Fruit fly (Drosophila melanogaster) whole organism, prepupa: ENCODE data around the gene bnb.

Experiments
- Blimp-1 ChIP-seq: fragments of 200-800 bp; sonication (Bioruptor generic); optimal IDR thresholded peaks from 3 replicates; lab custom pipeline; 2017; ENCODE audit warnings: missing biosample characterization, missing genetic modification characterization, mild to moderate bottlenecking, moderate library complexity, missing genetic modification reagents
- CG10631 ChIP-seq: fragments of 200-800 bp; sonication (Bioruptor generic); optimal IDR thresholded peaks from 2 replicates; lab custom pipeline; 2016; ENCODE audit warnings: missing biosample characterization, missing genetic modification characterization
- CG11294 ChIP-seq: fragments of 200-800 bp; sonication (Bioruptor generic); IDR thresholded peaks from 2 replicates; pipeline ENCODE4 v1.3.6; 2022; ENCODE audit warnings: missing biosample characterization, missing genetic modification characterization
- CG11762 ChIP-seq: fragments of 200-800 bp; sonication (Bioruptor generic); optimal IDR thresholded peaks from 3 replicates; lab custom pipeline; 2016; ENCODE audit warnings: missing biosample characterization, missing genetic modification characterization; ENCODE audit not compliant: insufficient read depth
- CG11902 ChIP-seq: fragments of 200-800 bp; sonication (Bioruptor generic); optimal IDR thresholded peaks from 3 replicates; lab custom pipeline; 2016; ENCODE audit warnings: missing biosample characterization, missing genetic modification characterization
- CG15336 ChIP-seq: fragments of 200-800 bp; sonication (Bioruptor generic); IDR thresholded peaks from 2 replicates; pipeline ENCODE4 v1.3.6; 2022; ENCODE audit warnings: missing biosample characterization, missing genetic modification characterization
- CG1621 ChIP-seq: fragments of 200-800 bp; sonication (Bioruptor generic); optimal IDR thresholded peaks from 3 replicates; lab custom pipeline; 2018; ENCODE audit warnings: missing biosample characterization, mild to moderate bottlenecking, missing genetic modification characterization
- CG16779 ChIP-seq: fragments of 200-800 bp; sonication (Bioruptor generic); optimal IDR thresholded peaks from 3 replicates; lab custom pipeline; 2017; ENCODE audit warnings: missing biosample characterization, mild to moderate bottlenecking, missing genetic modification characterization
- CG3032 ChIP-seq: fragments of 200-800 bp; optimal IDR thresholded peaks from 2 replicates; lab custom pipeline; 2019; ENCODE audit warnings: missing biosample characterization, mild to moderate bottlenecking, missing genetic modification characterization, moderate library complexity
- CG32006 ChIP-seq: fragments of 200-800 bp; sonication (Bioruptor generic); optimal IDR thresholded peaks from 3 replicates; lab custom pipeline; 2017; ENCODE audit warnings: missing biosample characterization, mild to moderate bottlenecking, missing genetic modification characterization
- CG34406 ChIP-seq: fragments of 200-800 bp; sonication (Bioruptor generic); optimal IDR thresholded peaks from 3 replicates; lab custom pipeline; 2016; ENCODE audit warnings: missing biosample characterization, missing genetic modification characterization
- CG3919 ChIP-seq: fragments of 200-800 bp; sonication (Bioruptor generic); optimal IDR thresholded peaks from 3 replicates; lab custom pipeline; 2016; ENCODE audit warnings: missing biosample characterization, missing genetic modification characterization
- CG6163 ChIP-seq: fragments of 200-800 bp; sonication (Bioruptor generic); IDR thresholded peaks from 3 replicates; pipeline ENCODE4 v1.3.6; 2022; ENCODE audit warnings: missing biosample characterization, missing genetic modification characterization
- CG6276 ChIP-seq: fragments of 200-800 bp; sonication (Bioruptor generic); optimal IDR thresholded peaks from 2 replicates; lab custom pipeline; 2017; ENCODE audit warnings: missing biosample characterization, mild to moderate bottlenecking, missing genetic modification characterization
- CG6854 ChIP-seq: fragments of 200-800 bp; sonication (Bioruptor generic); optimal IDR thresholded peaks from 2 replicates; lab custom pipeline; 2017; ENCODE audit warnings: missing biosample characterization, mild to moderate bottlenecking, missing genetic modification characterization
- CG8319 ChIP-seq: fragments of 200-800 bp; sonication (Bioruptor generic); optimal IDR thresholded peaks from 3 replicates; lab custom pipeline; 2016; ENCODE audit warnings: missing biosample characterization, missing genetic modification characterization
- CG8632 ChIP-seq: fragments of 200-800 bp; sonication (Bioruptor generic); optimal IDR thresholded peaks from 3 replicates; lab custom pipeline; 2016; ENCODE audit warnings: missing biosample characterization, missing genetic modification characterization
- CG9139 ChIP-seq: fragments of 200-800 bp; sonication (Bioruptor generic); optimal IDR thresholded peaks from 3 replicates; lab custom pipeline; 2017; ENCODE audit warnings: missing biosample characterization, mild to moderate bottlenecking, missing genetic modification characterization
- Eip75B ChIP-seq: fragments of 200-800 bp; sonication (Bioruptor generic); optimal IDR thresholded peaks from 3 replicates; lab custom pipeline; 2016; ENCODE audit warnings: missing biosample characterization, missing genetic modification characterization
- Eip78C ChIP-seq: fragments of 200-800 bp; sonication (Bioruptor generic); peaks from one replicate; lab custom pipeline; 2016; ENCODE audit warnings: missing biosample characterization, missing genetic modification characterization
- Eip93F ChIP-seq: fragments of 200-800 bp; sonication (Bioruptor generic); optimal IDR thresholded peaks from 2 replicates; lab custom pipeline; 2016; ENCODE audit warnings: missing biosample characterization, mild to moderate bottlenecking, missing genetic modification characterization
- Ets21C ChIP-seq: fragments of 200-800 bp; sonication (Bioruptor generic); optimal IDR thresholded peaks from 3 replicates; lab custom pipeline; 2016; ENCODE audit warnings: missing biosample characterization, missing genetic modification characterization
- Gug ChIP-seq: fragments of 200-800 bp; sonication (Bioruptor generic); IDR thresholded peaks from 2 replicates; pipeline ENCODE4 v1.3.6; 2022; ENCODE audit warnings: missing biosample characterization, missing genetic modification characterization
- Hr38 ChIP-seq: sonication (Bioruptor generic); optimal IDR thresholded peaks from 2 replicates; lab custom pipeline; 2016; ENCODE audit warnings: missing biosample characterization, missing genetic modification characterization
- Hr39 ChIP-seq: fragments of 200-800 bp; sonication (Bioruptor generic); optimal IDR thresholded peaks from 2 replicates; lab custom pipeline; 2016; ENCODE audit warnings: missing biosample characterization, missing genetic modification characterization
- Hr4 ChIP-seq: fragments of 200-800 bp; sonication (Bioruptor generic); optimal IDR thresholded peaks from 3 replicates; lab custom pipeline; 2016; ENCODE audit warnings: missing biosample characterization, missing genetic modification characterization
- Lpt ChIP-seq: fragments of 200-800 bp; sonication (Bioruptor generic); optimal IDR thresholded peaks from 3 replicates; lab custom pipeline; 2016; ENCODE audit warnings: missing biosample characterization, missing genetic modification characterization
- OdsH ChIP-seq: fragments of 200-800 bp; sonication (Bioruptor generic); optimal IDR thresholded peaks from 3 replicates; lab custom pipeline; 2016; ENCODE audit warnings: missing biosample characterization, missing genetic modification characterization
- Sox102F ChIP-seq: fragments of 200-800 bp; sonication (Bioruptor generic); optimal IDR thresholded peaks from 2 replicates; lab custom pipeline; 2016; ENCODE audit warnings: missing biosample characterization, mild to moderate bottlenecking, missing genetic modification characterization
- Sox14 ChIP-seq: fragments of 200-800 bp; sonication (Bioruptor generic); optimal IDR thresholded peaks from 3 replicates; lab custom pipeline; 2016; ENCODE audit warnings: missing biosample characterization, missing genetic modification characterization
- Sox15 ChIP-seq: fragments of 200-800 bp; sonication (Bioruptor generic); optimal IDR thresholded peaks from 3 replicates; lab custom pipeline; 2016; ENCODE audit warnings: missing biosample characterization, missing genetic modification characterization
- acj6 ChIP-seq: fragments of 200-800 bp; sonication (Bioruptor generic); optimal IDR thresholded peaks from 3 replicates; lab custom pipeline; 2016; ENCODE audit warnings: missing biosample characterization, missing genetic modification characterization
- dac ChIP-seq: fragments of 200-800 bp; sonication (Bioruptor generic); optimal IDR thresholded peaks from 2 replicates; lab custom pipeline; 2017; ENCODE audit warnings: missing biosample characterization, mild to moderate bottlenecking, missing genetic modification characterization
- dsx ChIP-seq: fragments of 200-800 bp; optimal IDR thresholded peaks from 3 replicates; lab custom pipeline; 2019; ENCODE audit warnings: missing biosample characterization, mild to moderate bottlenecking, missing genetic modification characterization, moderate library complexity; ENCODE audit not compliant: poor library complexity, severe bottlenecking
- eg ChIP-seq: fragments of 200-800 bp; sonication (Bioruptor generic); IDR thresholded peaks from 3 replicates; pipeline ENCODE4 v1.3.6; 2022; ENCODE audit warnings: missing biosample characterization, missing genetic modification characterization
- esn ChIP-seq: fragments of 200-800 bp; sonication (Bioruptor generic); optimal IDR thresholded peaks from 2 replicates; lab custom pipeline; 2016; ENCODE audit warnings: missing biosample characterization, mild to moderate bottlenecking, missing genetic modification characterization, moderate library complexity
- fd85E ChIP-seq: fragments of 200-800 bp; sonication (Bioruptor generic); optimal IDR thresholded peaks from 3 replicates; lab custom pipeline; 2016; ENCODE audit warnings: missing biosample characterization, missing genetic modification characterization
- fkh ChIP-seq: fragments of 200-800 bp; sonication (Bioruptor generic); optimal IDR thresholded peaks from 3 replicates; lab custom pipeline; 2017; ENCODE audit warnings: missing biosample characterization, mild to moderate bottlenecking, missing genetic modification characterization, moderate library complexity
- lz ChIP-seq: fragments of 200-800 bp; sonication (Bioruptor generic); optimal IDR thresholded peaks from 3 replicates; lab custom pipeline; 2016; ENCODE audit warnings: missing biosample characterization, missing genetic modification characterization
- net ChIP-seq: fragments of 200-800 bp; sonication (Bioruptor generic); optimal IDR thresholded peaks from 3 replicates; lab custom pipeline; 2016; ENCODE audit warnings: missing biosample characterization, missing genetic modification characterization
- pdm3 ChIP-seq: fragments of 200-800 bp; sonication (Bioruptor generic); optimal IDR thresholded peaks from 3 replicates; lab custom pipeline; 2016; ENCODE audit warnings: missing biosample characterization, missing genetic modification characterization
- salr ChIP-seq, 2 experiments: fragments of 200-800 bp; sonication (Bioruptor generic); optimal IDR thresholded peaks; 3 replicates each; lab custom pipeline; 2016 to 2018; ENCODE audit warnings: missing biosample characterization in 2 of 2, missing genetic modification characterization in 2 of 2, mild to moderate bottlenecking in 1 of 2
- spab ChIP-seq: fragments of 200-800 bp; sonication (Bioruptor generic); optimal IDR thresholded peaks from 2 replicates; lab custom pipeline; 2017; ENCODE audit warnings: missing biosample characterization, mild to moderate bottlenecking, missing genetic modification characterization, missing genetic modification reagents
- ss ChIP-seq, 2 experiments: fragments of 200-800 bp; sonication (Bioruptor generic); optimal IDR thresholded peaks; 2 replicates in 1 of 2; 3 replicates in 1 of 2; lab custom pipeline; 2017 to 2018; ENCODE audit warnings: mild to moderate bottlenecking in 2 of 2, missing biosample characterization in 2 of 2, missing genetic modification characterization in 2 of 2, moderate library complexity in 1 of 2
- svp ChIP-seq: fragments of 200-800 bp; sonication (Bioruptor generic); peaks from one replicate; lab custom pipeline; 2016; ENCODE audit warnings: missing biosample characterization, missing genetic modification characterization
- topi ChIP-seq: fragments of 200-800 bp; sonication (Bioruptor generic); optimal IDR thresholded peaks from 3 replicates; lab custom pipeline; 2016; ENCODE audit warnings: missing biosample characterization, missing genetic modification characterization
- vri ChIP-seq: fragments of 200-800 bp; sonication (Bioruptor generic); optimal IDR thresholded peaks from 3 replicates; lab custom pipeline; 2016; ENCODE audit warnings: missing biosample characterization, mild to moderate bottlenecking, missing genetic modification characterization

Gene bnb

DNA sequence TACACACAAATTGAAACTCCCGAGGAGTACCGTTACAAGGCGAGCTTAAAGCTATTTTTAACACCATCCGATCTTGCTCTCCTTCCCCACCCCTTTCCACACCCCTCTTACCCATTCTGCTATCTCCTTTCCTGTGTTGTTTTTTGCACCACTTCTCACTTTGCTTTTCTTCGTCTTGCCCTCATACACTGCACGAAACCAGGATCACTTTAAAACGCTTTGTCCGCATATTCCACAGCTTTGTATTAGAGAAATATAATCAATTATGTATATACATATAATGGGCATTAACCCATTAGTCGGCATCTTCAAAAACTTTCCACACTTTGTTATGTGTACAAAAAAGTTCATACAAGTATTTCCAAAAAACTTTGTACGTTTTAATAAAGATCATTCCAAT is 38.0 kb upstream of the bnb start (continued):
- no peak for TF ChIP-seq CG15336 (GFP tag; lab: Robert Waterston, UW)
- no peak for TF ChIP-seq vri (GFP tag; lab: Kevin White, UChicago)
- peak; percentile 21; the same call in 1 of the 2 replicates for TF ChIP-seq CG11294

DNA sequence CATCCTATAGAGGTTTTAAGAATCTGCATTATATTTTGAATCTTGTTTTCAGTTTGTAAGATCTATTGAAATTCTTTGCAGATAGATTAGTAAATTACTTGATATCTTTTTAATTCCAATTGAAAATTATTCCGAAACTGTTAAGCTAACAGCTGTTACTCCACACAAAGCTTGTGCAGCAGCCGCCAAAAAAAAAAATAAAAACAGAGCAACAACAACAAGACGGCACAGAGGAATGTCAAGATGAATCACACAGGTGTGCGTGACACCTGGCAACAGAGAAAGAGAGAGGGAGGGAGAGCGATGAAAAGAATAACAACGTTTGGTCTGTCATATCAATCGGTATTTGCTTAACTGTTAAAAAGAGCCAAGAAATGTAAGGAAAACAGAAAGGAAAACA is 37.5 kb upstream of the bnb start:
- TF ChIP-seq fkh (GFP tag; lab: Kevin White, UChicago) (peak; percentile 60), eg (GFP tag; lab: Robert Waterston, UW) (no peak)

DNA sequence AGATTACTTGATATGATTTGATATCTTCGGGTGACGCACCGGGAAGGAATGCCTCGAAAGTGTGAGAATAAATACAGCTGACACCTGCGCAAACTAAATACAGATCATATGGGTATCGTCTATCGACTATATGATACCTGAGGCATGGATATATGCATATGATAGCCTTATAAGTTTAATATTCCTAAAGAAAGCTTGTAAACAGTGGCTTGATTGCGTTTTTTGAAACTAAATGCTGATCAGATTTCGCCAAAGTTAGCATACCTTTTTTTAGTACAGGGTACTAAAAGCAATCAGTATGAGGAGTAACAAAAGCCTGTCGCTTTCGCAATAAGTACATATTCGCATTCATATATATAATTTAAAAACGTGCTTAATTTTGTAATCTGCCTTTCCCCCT is 36.9 kb upstream of the bnb start:
- peak; percentile 47 for TF ChIP-seq OdsH (GFP tag; lab: Kevin White, UChicago)
- TF ChIP-seq CG16779 (tag; lab: Kevin White, UChicago): peak; percentile 27
- TF ChIP-seq Hr39: peak; percentile 55
- TF ChIP-seq net: peak; percentile 35
- TF ChIP-seq vri (GFP tag; lab: Kevin White, UChicago): peak; percentile 27
- TF ChIP-seq CG3919: peak; percentile 78
- TF ChIP-seq CG8319 (GFP tag; lab: Kevin White, UChicago): peak; percentile 76
- peak; percentile 46 for TF ChIP-seq Eip93F (GFP tag; lab: Kevin White, UChicago)
- TF ChIP-seq Hr4 (GFP tag; lab: Kevin White, UChicago): peak; percentile 14
- peak; percentile 88 for TF ChIP-seq topi (GFP tag; lab: Kevin White, UChicago)
- TF ChIP-seq CG10631: peak; percentile 43
- TF ChIP-seq Sox14 (GFP tag; lab: Kevin White, UChicago): no peak
- TF ChIP-seq dsx (GFP tag; lab: Kevin White, UChicago): peak; percentile 45
- TF ChIP-seq eg (GFP tag; lab: Robert Waterston, UW): peak; percentile 65; the same call in 2 of the 3 replicates
- no peak for TF ChIP-seq Lpt (GFP tag; lab: Kevin White, UChicago)
- TF ChIP-seq Eip78C: peak; percentile 92
- peak; percentile 45; the same call in 1 of the 2 replicates for TF ChIP-seq CG15336 (GFP tag; lab: Robert Waterston, UW)
- peak; percentile 66 for TF ChIP-seq Eip75B (GFP tag; lab: Kevin White, UChicago)
- peak; percentile 59 for TF ChIP-seq pdm3
- TF ChIP-seq CG8632 (GFP tag; lab: Kevin White, UChicago): peak; percentile 47
- peak; percentile 64 for TF ChIP-seq CG34406 (GFP tag; lab: Kevin White, UChicago)
- peak; percentile 21 for TF ChIP-seq spab (GFP tag; lab: Kevin White, UChicago)
- no peak for TF ChIP-seq CG6276
- no peak for TF ChIP-seq CG1621 (tag; lab: Kevin White, UChicago)
- peak; percentile 37; the same call in 1 of the 2 replicates for TF ChIP-seq Gug (GFP tag; lab: Robert Waterston, UW)
- TF ChIP-seq CG3032: peak; percentile 64
- peak; percentile 10 for TF ChIP-seq CG32006
- peak; percentile 34 for TF ChIP-seq Ets21C (GFP tag; lab: Kevin White, UChicago)
- no peak for TF ChIP-seq Hr38 (GFP tag; lab: Kevin White, UChicago)
- no peak for TF ChIP-seq CG6854 (GFP tag; lab: Kevin White, UChicago)
- peak; percentile 40 for TF ChIP-seq Blimp-1 (GFP tag; lab: Kevin White, UChicago)
- TF ChIP-seq ss (GFP tag; optimal IDR thresholded peaks at IDR 0.05; lab: Kevin White, UChicago): peak in 1 of 2 experiments; percentile 73
- TF ChIP-seq salr (GFP tag; optimal IDR thresholded peaks at IDR 0.05; lab: Kevin White, UChicago): no peak
- TF ChIP-seq Sox102F (GFP tag; lab: Kevin White, UChicago): peak; percentile 24
- no peak for TF ChIP-seq fkh (GFP tag; lab: Kevin White, UChicago)
- peak; percentile 91 for TF ChIP-seq svp
- TF ChIP-seq CG9139: peak; percentile 16
- peak; percentile 52 for TF ChIP-seq esn (GFP tag; lab: Kevin White, UChicago)
- TF ChIP-seq fd85E (GFP tag; lab: Kevin White, UChicago): no peak
- peak; percentile 86 for TF ChIP-seq CG11902
- 0 out of 2 replicates have a peak, but pooled peaks have one; percentile 13 for TF ChIP-seq CG11294
- TF ChIP-seq Sox15 (GFP tag; lab: Kevin White, UChicago): peak; percentile 68
- TF ChIP-seq dac (GFP tag; lab: Kevin White, UChicago): no peak
- TF ChIP-seq acj6 (GFP tag; lab: Kevin White, UChicago): peak; percentile 68
- TF ChIP-seq lz (GFP tag; lab: Kevin White, UChicago): peak; percentile 72
- TF ChIP-seq CG6163 (GFP tag; lab: Robert Waterston, UW): peak; percentile 78
- peak; percentile 33 for TF ChIP-seq CG11762 (GFP tag; lab: Kevin White, UChicago)
